Worm (Caenorhabditis elegans) whole organism, midembryonic: ENCODE results near the gene ZK1248.19.

Experiments
- T22C8.4 ChIP-seq: fragments of 200-800 bp; sonication (Bioruptor generic); IDR thresholded peaks from 2 replicates; pipeline ENCODE4 v1.3.6; 2022; ENCODE audit warnings: missing genetic modification characterization, missing compliant biosample characterization
- flt-1 ChIP-seq: fragments of 200-800 bp; sonication (Bioruptor generic); IDR thresholded peaks from 2 replicates; pipeline ENCODE4 v1.3.6; 2022; ENCODE audit warnings: missing genetic modification characterization, missing compliant biosample characterization
- klf-2 ChIP-seq: fragments of 200-800 bp; sonication (Bioruptor generic); conservative IDR thresholded peaks from 2 replicates; pipeline ENCODE4 v1.3.6; 2022; ENCODE audit warnings: missing genetic modification reagents, missing genetic modification characterization, missing compliant biosample characterization
- ztf-29 ChIP-seq: fragments of 200-800 bp; sonication (Bioruptor generic); IDR thresholded peaks from 2 replicates; pipeline ENCODE4 v1.3.6; 2022; ENCODE audit warnings: missing genetic modification reagents, missing genetic modification characterization, missing compliant biosample characterization

- TF ChIP-seq T22C8.4 (GFP tag; lab: Robert Waterston, UW) (no peak), ztf-29 (GFP tag; lab: Robert Waterston, UW) (no peak), flt-1 (GFP tag; lab: Robert Waterston, UW) (no peak), klf-2 (no peak)
Observed at ce11 chrII:5790313-5790773, 48.9 kb downstream of the ZK1248.19 start, which contains the start of gene lect-2.
